Worm (Caenorhabditis elegans): ENCODE results near the gene R06F6.12.

ce11 chrII:10805437-10805836 is 18.4 kb downstream of the R06F6.12 start, which contains the start of gene ceh-62:
- no peak for TF ChIP-seq him-1 (tag; optimal IDR thresholded peaks at IDR 0.05)
- TF ChIP-seq W03F9.2 (tag; optimal IDR thresholded peaks at IDR 0.05), result no peak
- no peak for TF ChIP-seq dao-5 (tag; optimal IDR thresholded peaks at IDR 0.05)

Data from whole organism, L4/young adult.